Worm (Caenorhabditis elegans) whole organism, midembryonic: ENCODE measurements around the gene T13A10.64.
"Not testable (repeated sequence)": the region's sequence is repeated elsewhere in the genome, so short reads cannot be mapped to it uniquely, and the experiment has no call there.

Experiments used
- T22C8.4 ChIP-seq: fragments of 200-800 bp; sonication (Bioruptor generic); IDR thresholded peaks from 2 replicates; pipeline ENCODE4 v1.3.6; 2022; ENCODE audit warnings: missing genetic modification characterization, missing compliant biosample characterization
- cog-1 ChIP-seq: sonication (generic microtip); optimal IDR thresholded peaks from 2 replicates; lab custom pipeline; 2016; ENCODE audit warnings: missing genetic modification characterization, missing compliant biosample characterization
- flt-1 ChIP-seq: fragments of 200-800 bp; sonication (Bioruptor generic); IDR thresholded peaks from 2 replicates; pipeline ENCODE4 v1.3.6; 2022; ENCODE audit warnings: missing genetic modification characterization, missing compliant biosample characterization
- klf-2 ChIP-seq: fragments of 200-800 bp; sonication (Bioruptor generic); conservative IDR thresholded peaks from 2 replicates; pipeline ENCODE4 v1.3.6; 2022; ENCODE audit warnings: missing genetic modification reagents, missing genetic modification characterization, missing compliant biosample characterization
- med-1 ChIP-seq: sonication (generic microtip); optimal IDR thresholded peaks from 2 replicates; lab custom pipeline; 2017; ENCODE audit warnings: missing genetic modification characterization, mild to moderate bottlenecking, missing compliant biosample characterization, antibody characterized with exemption, missing genetic modification reagents; ENCODE audit not compliant: insufficient read depth
- ref-1 ChIP-seq: fragments of 200-800 bp; sonication (Bioruptor generic); conservative IDR thresholded peaks from 2 replicates; pipeline ENCODE4 v1.3.6; 2022; ENCODE audit warnings: missing genetic modification reagents, missing genetic modification characterization, missing compliant biosample characterization
- tab-1 ChIP-seq: fragments of 200-800 bp; sonication (Bioruptor generic); IDR thresholded peaks from 2 replicates; pipeline ENCODE4 v1.3.6; 2022; ENCODE audit warnings: missing genetic modification characterization, missing compliant biosample characterization
- ztf-23 ChIP-seq: fragments of 200-800 bp; sonication (Bioruptor generic); IDR thresholded peaks from 2 replicates; pipeline ENCODE4 v1.3.6; 2022; ENCODE audit warnings: missing genetic modification reagents, missing genetic modification characterization, missing compliant biosample characterization
- ztf-29 ChIP-seq: fragments of 200-800 bp; sonication (Bioruptor generic); IDR thresholded peaks from 2 replicates; pipeline ENCODE4 v1.3.6; 2022; ENCODE audit warnings: missing genetic modification reagents, missing genetic modification characterization, missing compliant biosample characterization

Gene T13A10.64

ce11 chrIV:6225143-6225542 is 29.6 kb upstream of the T13A10.64 start, which contains the start of gene C49A9.2:
Gene C49A9.2, plus strand, starts transcription at chrIV:6225443.
- TF ChIP-seq flt-1 (GFP tag; lab: Robert Waterston, UW) (no peak), ztf-29 (no peak), ztf-23 (GFP tag; lab: Robert Waterston, UW) (no peak), klf-2 (GFP tag; lab: Robert Waterston, UW) (no peak), med-1 (GFP tag; lab: Kevin White, UChicago) (no peak), T22C8.4 (no peak), cog-1 (tag; lab: Kevin White, UChicago) (no peak), tab-1 (GFP tag; lab: Robert Waterston, UW) (no peak), ref-1 (GFP tag; lab: Robert Waterston, UW) (no peak)

- TF ChIP-seq cog-1 (tag; lab: Kevin White, UChicago) (no peak), flt-1 (GFP tag; lab: Robert Waterston, UW) (no peak), ztf-29 (no peak), klf-2 (GFP tag; lab: Robert Waterston, UW) (no peak), med-1 (GFP tag; lab: Kevin White, UChicago) (no peak), T22C8.4 (no peak), ref-1 (GFP tag; lab: Robert Waterston, UW) (no peak), ztf-23 (GFP tag; lab: Robert Waterston, UW) (no peak), tab-1 (GFP tag; lab: Robert Waterston, UW) (no peak)
Observed at ce11 chrIV:6227974-6228373, 26.8 kb upstream of the T13A10.64 start, which contains the start of gene C49A9.1. Gene C49A9.1, plus strand, starts transcription at chrIV:6228190.

- TF ChIP-seq klf-2 (GFP tag; lab: Robert Waterston, UW) (no peak), flt-1 (GFP tag; lab: Robert Waterston, UW) (no peak), tab-1 (GFP tag; lab: Robert Waterston, UW) (no peak), cog-1 (tag; lab: Kevin White, UChicago) (no peak), med-1 (GFP tag; lab: Kevin White, UChicago) (no peak), ref-1 (GFP tag; lab: Robert Waterston, UW) (no peak), ztf-29 (no peak), T22C8.4 (no peak), ztf-23 (GFP tag; lab: Robert Waterston, UW) (no peak)
Observed at ce11 chrIV:6230560-6231073, 24.1 kb upstream of the T13A10.64 start, which contains the start of gene F58F9.4. Gene F58F9.4, plus strand, starts transcription at chrIV:6231023.

- no peak for TF ChIP-seq T22C8.4
- no peak for TF ChIP-seq ztf-23 (GFP tag; lab: Robert Waterston, UW)
- no peak for TF ChIP-seq ref-1 (GFP tag; lab: Robert Waterston, UW)
- TF ChIP-seq tab-1 (GFP tag; lab: Robert Waterston, UW) = no peak
- no peak for TF ChIP-seq med-1 (GFP tag; lab: Kevin White, UChicago)
- no peak for TF ChIP-seq ztf-29
- no peak for TF ChIP-seq cog-1 (tag; lab: Kevin White, UChicago)
- no peak for TF ChIP-seq flt-1 (GFP tag; lab: Robert Waterston, UW)
- no peak for TF ChIP-seq klf-2 (GFP tag; lab: Robert Waterston, UW)
Observed at ce11 chrIV:6232769-6233290, 21.9 kb upstream of the T13A10.64 start, which contains the start of gene F58F9.3. Gene F58F9.3, plus strand, starts transcription at chrIV:6233240.

ce11 chrIV:6237508-6238227 is 17.1 kb upstream of the T13A10.64 start, which contains the start of the genes F58F9.6 and F58F9.8:
Gene F58F9.6, minus strand, starts transcription at chrIV:6237608.
Gene F58F9.8, plus strand, starts transcription at chrIV:6238177.
- TF ChIP-seq ztf-23 (GFP tag; lab: Robert Waterston, UW) = no peak
- no peak for TF ChIP-seq cog-1 (tag; lab: Kevin White, UChicago)
- no peak for TF ChIP-seq T22C8.4
- no peak for TF ChIP-seq ztf-29
- TF ChIP-seq tab-1 (GFP tag; lab: Robert Waterston, UW) = no peak
- TF ChIP-seq flt-1 (GFP tag; lab: Robert Waterston, UW) = no peak

ce11 chrIV:6239993-6240392 is 14.7 kb upstream of the T13A10.64 start, which contains the start of gene F58F9.9:
Gene F58F9.9, plus strand, starts transcription at chrIV:6240293.
- TF ChIP-seq T22C8.4 (no peak), ref-1 (GFP tag; lab: Robert Waterston, UW) (no peak)

- TF ChIP-seq cog-1 (tag; lab: Kevin White, UChicago) (no peak), ztf-29 (no peak), med-1 (GFP tag; lab: Kevin White, UChicago) (no peak), ref-1 (GFP tag; lab: Robert Waterston, UW) (no peak), flt-1 (GFP tag; lab: Robert Waterston, UW) (no peak), tab-1 (GFP tag; lab: Robert Waterston, UW) (no peak), T22C8.4 (no peak), klf-2 (GFP tag; lab: Robert Waterston, UW) (no peak), ztf-23 (GFP tag; lab: Robert Waterston, UW) (no peak)
Observed at ce11 chrIV:6248486-6248885, 6.2 kb upstream of the T13A10.64 start, which contains the start of gene acox-3. Gene acox-3, minus strand, starts transcription at chrIV:6248492.

ce11 chrIV:6249591-6249990 is 5.1 kb upstream of the T13A10.64 start, which contains the start of gene F58F9.1:
Gene F58F9.1, plus strand, starts transcription at chrIV:6249841.
- TF ChIP-seq klf-2 (GFP tag; lab: Robert Waterston, UW) = no peak
- TF ChIP-seq T22C8.4 = no peak
- no peak for TF ChIP-seq flt-1 (GFP tag; lab: Robert Waterston, UW)
- no peak for TF ChIP-seq ztf-29
- TF ChIP-seq ztf-23 (GFP tag; lab: Robert Waterston, UW) = no peak
- TF ChIP-seq cog-1 (tag; lab: Kevin White, UChicago) = no peak
- no peak for TF ChIP-seq tab-1 (GFP tag; lab: Robert Waterston, UW)
- TF ChIP-seq med-1 (GFP tag; lab: Kevin White, UChicago) = no peak
- no peak for TF ChIP-seq ref-1 (GFP tag; lab: Robert Waterston, UW)

ce11 chrIV:6253000-6253399 is 1.7 kb upstream of the T13A10.64 start, which contains the start of gene T13A10.2:
Gene T13A10.2, plus strand, starts transcription at chrIV:6253300.
- not testable (repeated sequence) for TF ChIP-seq T22C8.4; tab-1 (GFP tag; lab: Robert Waterston, UW); flt-1 (GFP tag; lab: Robert Waterston, UW)
